Fruit fly (Drosophila melanogaster): ENCODE results near the gene CG31142.

The CG31142 gene

DNA sequence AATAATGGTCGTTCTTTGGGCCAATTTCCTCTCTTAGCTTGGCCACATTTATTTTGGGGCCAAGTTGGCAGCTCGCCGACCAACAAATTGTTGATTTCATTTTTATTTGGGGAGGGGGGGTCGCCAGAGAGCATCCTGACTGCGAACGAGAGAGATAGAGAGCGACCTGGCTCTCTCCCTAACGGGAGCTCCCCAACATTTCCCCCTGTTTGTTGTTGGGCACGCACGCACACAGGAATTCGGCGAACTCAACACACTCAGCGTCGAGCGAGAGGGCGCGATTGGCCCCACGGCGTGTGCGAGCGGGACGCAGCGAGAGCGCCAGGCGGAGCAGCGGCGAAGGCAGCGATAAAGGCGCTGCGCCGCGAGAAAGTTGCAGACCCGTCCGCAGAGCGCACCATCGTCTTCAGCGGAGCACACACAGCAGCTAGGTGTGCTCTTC, 33.8 kb downstream of the CG31142 start, which contains the start of gene CG31140 (continued):
- no peak for TF ChIP-seq tna (GFP tag; IDR thresholded peaks at IDR 0.05; ENCODE audit: partially characterized antibody)
- no peak for TF ChIP-seq CG43689 (GFP tag; IDR thresholded peaks at IDR 0.05)
- no peak for TF ChIP-seq gcm (GFP tag; optimal IDR thresholded peaks at IDR 0.05)
- no peak for TF ChIP-seq Meics (GFP tag; optimal IDR thresholded peaks at IDR 0.05)
- TF ChIP-seq Fer2 (tag; optimal IDR thresholded peaks at IDR 0.05), result no peak
- TF ChIP-seq toy (GFP tag; IDR thresholded peaks at IDR 0.05), result 0 out of 2 replicates have a peak, but pooled peaks have one; percentile 32
- no peak for TF ChIP-seq oc (tag; optimal IDR thresholded peaks at IDR 0.05)
- TF ChIP-seq CG17328 (GFP tag; IDR thresholded peaks at IDR 0.05), result no peak
- no peak for TF ChIP-seq CG12219 (GFP tag; optimal IDR thresholded peaks at IDR 0.05)
- TF ChIP-seq Neu2 (GFP tag; optimal IDR thresholded peaks at IDR 0.05; ENCODE audit: borderline replicate concordance), result no peak
- no peak for TF ChIP-seq bab2 (GFP tag; optimal IDR thresholded peaks at IDR 0.05)
- no peak for TF ChIP-seq CG18262 (tag; optimal IDR thresholded peaks at IDR 0.05)
- TF ChIP-seq CG31224 (GFP tag; IDR thresholded peaks at IDR 0.05), result no peak
- TF ChIP-seq ATbp (GFP tag; optimal IDR thresholded peaks at IDR 0.05), result no peak
- TF ChIP-seq CG7928 (GFP tag; optimal IDR thresholded peaks at IDR 0.05), result no peak
- peak; percentile 36 for TF ChIP-seq CG8290 (GFP tag; optimal IDR thresholded peaks at IDR 0.05)
- peak; percentile 50 to 64 for TF ChIP-seq CG8290 (tag; optimal IDR thresholded peaks at IDR 0.05)
- TF ChIP-seq bbx (GFP tag; IDR thresholded peaks at IDR 0.05; ENCODE audit: partially characterized antibody), result no peak
- no peak for TF ChIP-seq H15 (GFP tag; IDR thresholded peaks at IDR 0.05)
- peak; percentile 65 for TF ChIP-seq crol (GFP tag; IDR thresholded peaks at IDR 0.05)
- TF ChIP-seq CkIIα-i1 (GFP tag; IDR thresholded peaks at IDR 0.05), result no peak
- TF ChIP-seq ara (GFP tag; IDR thresholded peaks at IDR 0.05), result no peak
- TF ChIP-seq CG17361 (GFP tag; IDR thresholded peaks at IDR 0.05), result no peak
- TF ChIP-seq CG18619 (GFP tag; optimal IDR thresholded peaks at IDR 0.05), result no peak
- no peak for TF ChIP-seq Hey (tag; optimal IDR thresholded peaks at IDR 0.05)
- no peak for TF ChIP-seq ro (GFP tag; IDR thresholded peaks at IDR 0.05)
- TF ChIP-seq CG12659 (GFP tag; optimal IDR thresholded peaks at IDR 0.05), result no peak
- no peak for TF ChIP-seq CG13624 (GFP tag; optimal IDR thresholded peaks at IDR 0.05)
- 0 out of 3 replicates have a peak, but pooled peaks have one; percentile 28 for TF ChIP-seq CG11695 (GFP tag; IDR thresholded peaks at IDR 0.05)
- TF ChIP-seq E2f1 (GFP tag; IDR thresholded peaks at IDR 0.05), result no peak
- TF ChIP-seq disco-r (GFP tag; optimal IDR thresholded peaks at IDR 0.05), result no peak
- no peak for TF ChIP-seq CoRest (tag; optimal IDR thresholded peaks at IDR 0.05)
- TF ChIP-seq CG6175 (GFP tag; IDR thresholded peaks at IDR 0.05), result 0 out of 3 replicates have a peak, but pooled peaks have one; percentile 30
- no peak for TF ChIP-seq CG7271 (tag; optimal IDR thresholded peaks at IDR 0.05)
- no peak for TF ChIP-seq Elba2 (GFP tag; optimal IDR thresholded peaks at IDR 0.05)
- no peak for TF ChIP-seq z (GFP tag; IDR thresholded peaks at IDR 0.05)
- no peak for TF ChIP-seq CG1603 (tag; optimal IDR thresholded peaks at IDR 0.05)
- TF ChIP-seq grau (tag; optimal IDR thresholded peaks at IDR 0.05), result no peak
- no peak for TF ChIP-seq H2.0 (GFP tag; IDR thresholded peaks at IDR 0.05)
- no peak for TF ChIP-seq CG12942 (GFP tag; optimal IDR thresholded peaks at IDR 0.05)
- no peak for TF ChIP-seq Antp (GFP tag; optimal IDR thresholded peaks at IDR 0.05)
- TF ChIP-seq dmrt99B (tag; optimal IDR thresholded peaks at IDR 0.05), result peak; percentile 7
- peak; percentile 26 for TF ChIP-seq lab (GFP tag; optimal IDR thresholded peaks at IDR 0.05)
- TF ChIP-seq Kr (GFP tag; optimal IDR thresholded peaks at IDR 0.05), result no peak
- TF ChIP-seq Eip74EF (GFP tag; optimal IDR thresholded peaks at IDR 0.05), result no peak
- no peak for TF ChIP-seq CG31441 (GFP tag; IDR thresholded peaks at IDR 0.05)
- TF ChIP-seq sisA (GFP tag; IDR thresholded peaks at IDR 0.05), result no peak
- TF ChIP-seq CG12104 (GFP tag; optimal IDR thresholded peaks at IDR 0.05), result no peak
- TF ChIP-seq ash1 (GFP tag; optimal IDR thresholded peaks at IDR 0.05), result no peak
- TF ChIP-seq CG9932 (GFP tag; IDR thresholded peaks at IDR 0.05), result no peak
- TF ChIP-seq CG18599 (GFP tag; optimal IDR thresholded peaks at IDR 0.05), result peak; percentile 49
- peak; percentile 79 for TF ChIP-seq Med (GFP tag)

Data from whole organism, embryonic.